Worm (Caenorhabditis elegans) whole organism, midembryonic: ENCODE measurements around the gene fbxa-50.

Experiments used
- T22C8.4 ChIP-seq: fragments of 200-800 bp; sonication (Bioruptor generic); IDR thresholded peaks from 2 replicates; pipeline ENCODE4 v1.3.6; 2022; ENCODE audit warnings: missing genetic modification characterization, missing compliant biosample characterization
- cog-1 ChIP-seq: sonication (generic microtip); optimal IDR thresholded peaks from 2 replicates; lab custom pipeline; 2016; ENCODE audit warnings: missing genetic modification characterization, missing compliant biosample characterization
- flt-1 ChIP-seq: fragments of 200-800 bp; sonication (Bioruptor generic); IDR thresholded peaks from 2 replicates; pipeline ENCODE4 v1.3.6; 2022; ENCODE audit warnings: missing genetic modification characterization, missing compliant biosample characterization
- klf-2 ChIP-seq: fragments of 200-800 bp; sonication (Bioruptor generic); conservative IDR thresholded peaks from 2 replicates; pipeline ENCODE4 v1.3.6; 2022; ENCODE audit warnings: missing genetic modification reagents, missing genetic modification characterization, missing compliant biosample characterization
- med-1 ChIP-seq: sonication (generic microtip); optimal IDR thresholded peaks from 2 replicates; lab custom pipeline; 2017; ENCODE audit warnings: missing genetic modification characterization, mild to moderate bottlenecking, missing compliant biosample characterization, antibody characterized with exemption, missing genetic modification reagents; ENCODE audit not compliant: insufficient read depth
- ref-1 ChIP-seq: fragments of 200-800 bp; sonication (Bioruptor generic); conservative IDR thresholded peaks from 2 replicates; pipeline ENCODE4 v1.3.6; 2022; ENCODE audit warnings: missing genetic modification reagents, missing genetic modification characterization, missing compliant biosample characterization
- tab-1 ChIP-seq: fragments of 200-800 bp; sonication (Bioruptor generic); IDR thresholded peaks from 2 replicates; pipeline ENCODE4 v1.3.6; 2022; ENCODE audit warnings: missing genetic modification characterization, missing compliant biosample characterization
- ztf-23 ChIP-seq: fragments of 200-800 bp; sonication (Bioruptor generic); IDR thresholded peaks from 2 replicates; pipeline ENCODE4 v1.3.6; 2022; ENCODE audit warnings: missing genetic modification reagents, missing genetic modification characterization, missing compliant biosample characterization

fbxa-50 gene

ce11 chrIII:1243199-1243598 is 45.1 kb downstream of the fbxa-50 start, which contains the start of gene fbxa-63:
Gene fbxa-63, plus strand, starts transcription at chrIII:1243508.
- no peak for TF ChIP-seq ref-1 (GFP tag; lab: Robert Waterston, UW)
- no peak for TF ChIP-seq cog-1 (tag; lab: Kevin White, UChicago)
- no peak for TF ChIP-seq med-1 (GFP tag; lab: Kevin White, UChicago)
- TF ChIP-seq T22C8.4 (GFP tag; lab: Robert Waterston, UW): no peak
- no peak for TF ChIP-seq ztf-23 (GFP tag; lab: Robert Waterston, UW)
- no peak for TF ChIP-seq klf-2 (GFP tag; lab: Robert Waterston, UW)
- no peak for TF ChIP-seq flt-1

ce11 chrIII:1238704-1239103 is 49.6 kb downstream of the fbxa-50 start, which contains the start of gene fbxa-61:
Gene fbxa-61, plus strand, starts transcription at chrIII:1239048.
- TF ChIP-seq T22C8.4 (GFP tag; lab: Robert Waterston, UW) (no peak), flt-1 (no peak), tab-1 (GFP tag; lab: Robert Waterston, UW) (no peak)
